Fruit fly (Drosophila melanogaster) whole organism, prepupa: ENCODE results near the gene ATPsynCF6.

Source experiments
- CG31627 ChIP-seq: fragments of 200-800 bp; sonication (Bioruptor generic); optimal IDR thresholded peaks from 3 replicates; lab custom pipeline; 2016; ENCODE audit warnings: missing biosample characterization, missing genetic modification characterization
- CG6163 ChIP-seq: fragments of 200-800 bp; sonication (Bioruptor generic); IDR thresholded peaks from 3 replicates; pipeline ENCODE4 v1.3.6; 2022; ENCODE audit warnings: missing biosample characterization, missing genetic modification characterization
- OdsH ChIP-seq: fragments of 200-800 bp; sonication (Bioruptor generic); optimal IDR thresholded peaks from 3 replicates; lab custom pipeline; 2016; ENCODE audit warnings: missing biosample characterization, missing genetic modification characterization
- dsx ChIP-seq: fragments of 200-800 bp; optimal IDR thresholded peaks from 3 replicates; lab custom pipeline; 2019; ENCODE audit warnings: missing biosample characterization, mild to moderate bottlenecking, missing genetic modification characterization, moderate library complexity; ENCODE audit not compliant: poor library complexity, severe bottlenecking
- fd85E ChIP-seq: fragments of 200-800 bp; sonication (Bioruptor generic); optimal IDR thresholded peaks from 3 replicates; lab custom pipeline; 2016; ENCODE audit warnings: missing biosample characterization, missing genetic modification characterization

DNA sequence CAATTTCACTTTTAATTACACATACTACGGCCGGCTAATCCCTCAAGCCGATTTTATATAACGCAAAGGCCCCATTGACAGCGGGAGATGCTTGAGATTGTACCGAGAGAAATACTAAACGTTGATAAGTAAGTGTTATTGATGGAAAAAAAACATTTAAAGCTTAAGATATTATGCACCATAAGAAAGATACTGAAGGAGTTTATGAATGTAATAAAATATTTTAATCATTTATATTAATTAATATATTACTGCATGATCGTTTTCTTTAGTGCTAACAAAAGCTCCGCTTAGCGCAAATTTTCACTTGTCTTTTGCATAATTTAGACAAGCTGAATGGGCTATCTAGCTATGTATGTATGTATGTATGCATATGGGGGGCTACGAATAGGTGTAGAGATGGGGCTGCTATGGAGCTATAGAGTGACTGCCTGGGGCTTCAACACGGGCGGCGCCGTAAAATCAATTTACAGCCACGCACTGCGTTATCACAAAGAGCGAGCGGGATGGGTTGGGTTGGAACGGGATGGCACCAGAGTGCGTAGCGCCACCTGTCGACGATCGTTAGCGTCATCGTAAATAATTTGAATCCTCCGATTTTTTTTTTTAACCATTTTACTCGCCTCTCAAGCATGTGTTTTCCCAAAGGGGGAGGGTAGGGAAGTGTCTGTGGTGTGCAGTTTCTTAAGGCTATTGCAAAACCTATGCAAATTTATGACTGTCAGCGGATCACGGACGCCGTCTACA, 40.9 kb upstream of the ATPsynCF6 start:
- TF ChIP-seq CG6163 (GFP tag; lab: Robert Waterston, UW) (0 out of 3 replicates have a peak, but pooled peaks have one; percentile 42), CG31627 (GFP tag; lab: Kevin White, UChicago) (no peak), OdsH (GFP tag; lab: Kevin White, UChicago) (peak; percentile 4), dsx (no peak), fd85E (GFP tag; lab: Kevin White, UChicago) (no peak)
